Fruit fly (Drosophila melanogaster): ENCODE data around the gene tHMG1.

- TF ChIP-seq Hr78 (GFP tag; optimal IDR thresholded peaks at IDR 0.05) (no peak), usp (GFP tag; optimal IDR thresholded peaks at IDR 0.05) (no peak), brk (GFP tag; optimal IDR thresholded peaks at IDR 0.05) (no peak), pan (optimal IDR thresholded peaks at IDR 0.05) (no peak), h (GFP tag; optimal IDR thresholded peaks at IDR 0.05) (peak; percentile 98), Dfd (GFP tag; optimal IDR thresholded peaks at IDR 0.05) (no peak), dmrt93B (GFP tag; optimal IDR thresholded peaks at IDR 0.05) (no peak), psq (GFP tag; optimal IDR thresholded peaks at IDR 0.05) (no peak), ey (GFP tag; optimal IDR thresholded peaks at IDR 0.05) (no peak), N (GFP tag; optimal IDR thresholded peaks at IDR 0.05) (no peak)
Observed at dm6 chr3R:22527192-22527591, 35.6 kb downstream of the tHMG1 start.
